Worm (Caenorhabditis elegans): ENCODE measurements around the gene jmjd-4.

DNA sequence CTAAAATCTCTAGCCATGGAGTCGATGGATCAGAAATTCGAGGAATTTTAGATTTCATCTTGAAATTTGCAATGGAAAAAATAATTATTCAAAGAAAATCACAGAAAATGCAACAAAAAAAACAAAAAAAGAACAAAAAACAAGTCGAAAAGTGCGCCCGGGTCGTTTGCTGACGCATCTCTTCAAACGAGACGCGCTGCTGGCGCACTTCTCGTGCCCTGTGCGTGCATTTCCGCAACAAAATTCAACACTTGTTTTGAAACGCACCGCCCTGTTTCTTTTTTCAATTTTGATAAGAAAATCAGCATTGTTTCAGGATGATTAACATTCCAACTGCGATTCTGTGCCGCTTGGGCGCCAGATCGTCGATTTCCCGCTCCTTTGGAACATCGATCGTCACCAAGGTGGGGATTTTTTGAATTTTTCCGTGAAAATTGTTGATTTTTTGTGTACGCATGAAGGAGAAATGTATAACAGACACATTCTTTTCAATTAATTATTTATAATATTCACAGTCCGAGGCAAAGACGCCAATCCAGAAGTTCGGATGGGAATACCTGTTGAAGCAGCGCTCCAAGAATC lies at the start of gene jmjd-4, which contains the start of gene mev-1:
- TF ChIP-seq him-1 (tag; optimal IDR thresholded peaks at IDR 0.05) (peak; percentile 67), dao-5 (tag; optimal IDR thresholded peaks at IDR 0.05) (no peak), W03F9.2 (tag; optimal IDR thresholded peaks at IDR 0.05) (peak; percentile 89)
